Worm (Caenorhabditis elegans): ENCODE data around the gene R07C12.1.
"Not testable (repeated sequence)": the region's sequence is repeated elsewhere in the genome, so short reads cannot be mapped to it uniquely, and the experiment has no call there.

The R07C12.1 gene

DNA sequence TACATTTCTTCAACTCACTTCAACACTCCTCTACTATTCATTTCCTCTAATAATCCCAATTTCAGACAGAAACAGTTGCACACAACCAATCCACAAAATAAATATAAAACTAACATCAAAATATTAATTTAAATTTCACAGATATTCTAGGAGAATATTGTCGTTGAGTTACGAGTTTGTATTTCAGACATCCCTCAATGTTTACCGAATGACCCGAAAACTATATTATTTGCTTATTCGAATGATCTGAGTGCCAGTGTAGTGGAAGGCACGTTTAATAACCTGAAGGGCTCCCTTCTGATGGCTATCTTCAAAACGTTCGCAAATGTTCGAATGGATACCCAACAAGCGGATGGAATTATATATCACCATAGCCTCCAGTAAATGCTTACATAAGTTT, 7.5 kb upstream of the R07C12.1 start, which contains the start of gene R07C12.3:
Gene R07C12.3 (plus strand): TSS at position 301 of the 400 bp plus-strand sequence.
- no peak for TF ChIP-seq unc-62 (GFP tag; optimal IDR thresholded peaks at IDR 0.05)

DNA sequence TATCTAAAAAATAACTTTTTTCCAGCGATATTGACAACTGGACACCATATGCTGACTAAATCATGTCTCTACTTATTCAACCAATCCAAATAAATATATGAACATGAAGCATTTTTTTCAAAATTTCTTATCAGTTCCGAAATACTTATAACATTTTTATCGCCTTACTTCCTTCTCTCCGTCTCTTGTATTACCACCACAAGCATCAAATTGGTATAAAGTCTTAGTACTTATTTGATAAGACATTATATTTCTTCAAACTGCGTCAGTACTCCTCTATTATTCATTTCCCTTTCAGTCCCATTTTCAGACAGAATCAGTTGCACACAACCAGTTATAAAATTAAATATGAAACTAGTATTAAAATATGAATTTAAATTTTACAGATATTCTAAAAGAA, 4.4 kb upstream of the R07C12.1 start:
- TF ChIP-seq unc-62 (GFP tag; optimal IDR thresholded peaks at IDR 0.05) = no peak

DNA sequence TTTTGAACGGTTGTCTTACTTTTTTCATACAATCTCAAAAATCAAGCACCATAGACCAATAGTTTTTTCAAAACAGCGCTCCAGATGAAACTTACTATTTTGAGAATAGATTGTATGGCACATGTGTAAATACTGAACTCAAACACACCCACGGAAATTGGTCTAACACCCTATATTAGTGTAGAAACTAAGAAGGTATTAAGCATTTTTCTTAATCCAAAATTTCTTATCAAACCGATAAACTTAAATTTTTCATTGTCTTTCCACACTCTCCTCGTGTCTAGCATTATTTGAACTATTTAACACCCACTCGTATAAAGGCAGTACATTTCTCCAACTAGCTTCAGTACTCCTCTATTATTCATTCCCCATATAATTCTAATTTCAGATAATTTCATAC, 2.1 kb upstream of the R07C12.1 start:
- TF ChIP-seq unc-62 (GFP tag; optimal IDR thresholded peaks at IDR 0.05) = no peak

DNA sequence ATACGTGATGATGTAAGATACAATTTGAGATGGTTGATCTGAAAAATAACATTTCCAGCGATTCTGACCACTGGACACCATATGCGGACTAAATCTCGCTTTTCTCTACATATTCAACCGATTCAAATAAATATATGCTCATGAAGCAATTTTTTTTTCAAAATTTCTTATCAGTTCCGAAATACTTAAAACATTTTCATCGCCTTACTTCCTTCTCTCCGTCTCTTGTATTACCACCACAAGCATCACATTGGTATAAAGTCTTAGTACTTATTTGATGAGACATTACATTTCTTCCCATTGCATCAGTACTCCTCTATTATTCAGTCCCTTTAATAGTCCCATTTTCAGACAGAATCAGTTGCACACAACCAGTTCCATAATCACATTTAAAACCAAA, 2.4 kb downstream of the R07C12.1 start, which contains the start of gene K08D10.14:
Gene K08D10.14 (plus strand): TSS at position 301 of the 400 bp plus-strand sequence.
- TF ChIP-seq unc-62 (GFP tag; optimal IDR thresholded peaks at IDR 0.05) = no peak

DNA sequence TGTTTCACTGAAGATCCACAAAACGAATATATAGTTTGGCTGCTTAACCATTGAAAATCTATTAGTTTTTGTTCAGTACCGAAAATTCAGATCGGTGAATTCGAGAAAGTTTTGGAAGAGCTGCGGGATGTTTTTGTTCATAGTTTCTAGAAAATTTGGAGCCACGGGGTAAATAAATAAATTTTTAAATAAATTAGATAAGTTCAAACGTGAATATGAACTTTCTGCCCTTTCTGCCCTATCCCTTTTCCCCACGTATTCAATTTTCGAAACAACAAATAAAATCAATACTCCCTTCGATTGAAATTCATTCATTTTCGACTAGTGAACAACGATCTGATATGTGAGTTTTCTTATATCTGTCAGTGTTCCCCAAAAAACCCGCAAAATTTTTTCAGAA, 9.9 kb downstream of the R07C12.1 start, which contains the start of gene scrm-5:
Gene scrm-5 (plus strand): TSS at position 301 of the 400 bp plus-strand sequence.
- TF ChIP-seq unc-62 (GFP tag; optimal IDR thresholded peaks at IDR 0.05) = no peak

DNA sequence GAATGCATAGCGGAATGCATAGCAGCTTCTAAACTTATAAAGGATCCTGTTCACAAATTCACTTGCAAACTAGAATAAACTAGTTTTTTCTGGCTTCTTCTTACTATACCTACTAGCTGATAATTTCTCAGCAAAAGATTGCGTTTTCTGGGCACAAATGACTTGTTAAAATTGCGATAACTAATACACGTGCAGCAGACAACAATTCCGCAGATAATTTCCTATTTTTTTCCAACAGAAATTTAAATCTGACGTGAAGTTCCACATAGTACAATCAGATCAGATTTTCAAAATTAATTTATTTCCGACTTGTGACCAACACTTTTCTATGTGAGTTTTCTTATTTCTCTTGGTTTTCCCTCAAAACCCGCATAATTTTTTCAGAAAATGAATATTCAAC, 12.1 kb downstream of the R07C12.1 start, which contains the start of gene scrm-8:
Gene scrm-8 (plus strand): TSS at position 301 of the 400 bp plus-strand sequence.
- no peak for TF ChIP-seq unc-62 (GFP tag; optimal IDR thresholded peaks at IDR 0.05)

DNA sequence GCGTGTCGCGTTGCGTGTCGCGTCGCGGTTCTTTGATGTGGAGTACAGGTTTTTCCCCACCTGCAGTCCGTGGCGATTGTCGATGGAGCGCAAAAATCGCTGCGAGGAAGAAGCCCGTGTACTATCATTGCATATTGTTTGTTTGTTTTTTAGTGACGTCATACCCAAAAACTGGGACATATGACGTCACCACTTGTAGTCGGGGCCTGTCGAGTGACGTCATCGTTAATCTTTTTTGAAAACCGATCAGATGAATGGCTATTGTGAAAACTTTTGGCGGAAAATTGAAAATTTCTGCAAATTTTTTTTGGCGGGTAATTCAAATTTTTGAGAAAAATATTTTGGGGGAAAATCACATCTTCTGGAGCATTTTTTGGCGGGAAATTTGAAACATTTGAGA, 15.0 kb downstream of the R07C12.1 start:
- no peak for TF ChIP-seq unc-62 (GFP tag; optimal IDR thresholded peaks at IDR 0.05)

DNA sequence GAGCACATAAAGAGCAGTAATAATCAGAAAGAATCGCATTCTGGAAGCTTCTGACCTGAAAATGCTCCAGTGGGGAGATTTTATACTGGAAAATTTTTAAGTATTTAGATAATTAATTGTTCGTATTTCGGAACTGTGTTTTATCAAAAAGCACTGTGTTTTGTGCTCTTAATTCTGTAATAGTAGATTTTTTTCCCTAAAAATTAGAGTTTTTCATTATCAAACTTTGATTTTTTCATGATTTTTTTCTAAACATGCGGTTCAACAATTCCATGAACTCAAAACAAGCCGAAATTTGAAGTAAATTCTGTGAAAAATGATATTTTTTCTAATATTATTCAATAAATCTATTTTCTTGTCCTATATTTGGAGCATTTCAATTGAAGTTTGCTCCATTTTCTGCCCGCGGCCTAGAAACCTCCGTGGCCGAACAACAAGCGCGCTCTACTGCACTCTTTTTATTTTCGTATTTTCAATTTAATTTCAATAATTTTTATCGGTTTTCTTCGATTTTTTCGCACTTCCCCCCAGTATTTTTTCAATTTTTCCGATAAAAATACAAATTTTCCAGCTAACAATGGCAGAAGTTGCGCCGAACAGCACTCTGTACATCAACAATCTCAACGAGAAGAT, 19.4 kb downstream of the R07C12.1 start, which contains the start of the genes K08D10.13 and rnp-2:
Gene K08D10.13 (minus strand): TSS at position 51 of the 633 bp plus-strand sequence.
Gene rnp-2 (plus strand): TSS at position 546 of the 633 bp plus-strand sequence.
- TF ChIP-seq unc-62 (GFP tag; optimal IDR thresholded peaks at IDR 0.05) = no peak

DNA sequence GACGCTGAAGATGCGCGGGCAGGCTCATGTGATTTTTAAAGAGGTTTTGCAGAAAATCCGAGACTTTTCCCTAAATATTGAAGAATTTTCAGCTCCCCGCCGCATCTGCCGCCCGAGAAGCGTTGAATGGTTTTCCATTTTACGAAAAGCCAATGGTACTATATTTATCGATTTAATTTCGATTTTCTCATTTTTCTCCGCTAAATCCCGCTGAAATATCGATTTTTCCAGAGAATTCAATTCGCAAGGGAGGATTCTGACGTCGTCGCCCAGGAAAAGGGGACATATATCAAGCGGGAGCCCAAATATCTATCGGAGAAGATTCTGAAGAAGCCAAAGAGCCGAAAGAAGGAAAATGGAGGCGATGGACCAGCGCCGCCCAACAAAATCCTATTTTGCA, 20.0 kb downstream of the R07C12.1 start:
- no peak for TF ChIP-seq unc-62 (GFP tag; optimal IDR thresholded peaks at IDR 0.05)

DNA sequence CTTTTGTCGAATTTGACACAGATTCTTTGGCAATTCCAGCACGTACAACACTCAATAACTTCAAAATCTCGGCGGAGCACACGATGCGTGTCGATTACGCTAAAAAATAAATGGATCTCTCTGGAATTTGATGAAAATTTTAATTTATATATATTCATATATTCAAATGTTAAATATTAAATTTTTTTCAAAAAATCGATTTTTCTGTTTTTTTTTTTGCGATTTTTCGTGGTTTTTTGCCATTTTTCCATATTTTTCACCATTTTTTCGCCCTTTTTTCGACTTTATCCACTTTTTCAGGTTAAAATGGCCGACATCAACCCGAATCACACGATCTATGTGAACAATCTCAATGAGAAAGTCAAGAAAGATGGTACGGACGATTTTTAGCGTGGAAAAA, 21.5 kb downstream of the R07C12.1 start, which contains the start of gene rnp-3:
Gene rnp-3 (plus strand): TSS at position 301 of the 400 bp plus-strand sequence.
- no peak for TF ChIP-seq unc-62 (GFP tag; optimal IDR thresholded peaks at IDR 0.05)

DNA sequence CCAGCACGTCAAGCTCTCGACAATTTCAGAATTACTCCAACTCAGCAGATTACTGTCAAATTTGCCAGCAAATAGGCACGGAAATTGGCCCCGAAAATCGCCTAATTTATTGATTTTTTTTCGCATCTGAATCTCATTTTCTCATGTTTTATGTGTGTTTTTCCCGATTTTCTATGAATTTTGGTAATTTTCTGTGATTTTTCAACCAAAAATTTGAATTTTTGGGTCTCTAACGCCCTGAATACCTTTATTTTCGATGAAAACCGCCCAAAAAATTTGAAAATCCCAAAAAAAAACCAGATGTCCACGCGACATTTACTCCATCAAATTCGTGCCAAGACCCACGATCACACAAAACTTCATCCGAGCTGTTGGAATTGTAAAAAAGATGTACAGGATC, 23.8 kb downstream of the R07C12.1 start, which contains the start of gene dnj-15:
Gene dnj-15 (plus strand): TSS at position 301 of the 400 bp plus-strand sequence.
- no peak for TF ChIP-seq unc-62 (GFP tag; optimal IDR thresholded peaks at IDR 0.05)

DNA sequence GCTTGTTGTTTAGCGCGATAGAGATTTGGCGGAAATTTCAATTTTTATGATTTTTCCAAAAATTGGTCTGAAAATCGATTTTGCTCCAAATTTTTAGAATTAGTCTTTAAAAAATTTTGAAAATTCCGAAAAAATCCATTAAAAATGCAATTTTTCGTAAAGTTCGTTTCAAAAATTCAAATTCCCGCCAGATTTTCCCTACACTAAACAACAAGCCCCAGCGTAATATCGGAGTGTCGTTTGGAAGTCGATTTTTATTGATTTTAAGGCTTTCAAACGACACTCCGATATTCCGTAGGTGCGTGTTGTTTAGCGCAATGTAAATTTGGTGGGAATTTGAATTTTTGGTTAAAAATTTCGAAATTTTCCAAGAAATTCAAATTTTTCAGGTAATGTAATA, 24.4 kb downstream of the R07C12.1 start:
- TF ChIP-seq unc-62 (GFP tag; optimal IDR thresholded peaks at IDR 0.05) = no peak

DNA sequence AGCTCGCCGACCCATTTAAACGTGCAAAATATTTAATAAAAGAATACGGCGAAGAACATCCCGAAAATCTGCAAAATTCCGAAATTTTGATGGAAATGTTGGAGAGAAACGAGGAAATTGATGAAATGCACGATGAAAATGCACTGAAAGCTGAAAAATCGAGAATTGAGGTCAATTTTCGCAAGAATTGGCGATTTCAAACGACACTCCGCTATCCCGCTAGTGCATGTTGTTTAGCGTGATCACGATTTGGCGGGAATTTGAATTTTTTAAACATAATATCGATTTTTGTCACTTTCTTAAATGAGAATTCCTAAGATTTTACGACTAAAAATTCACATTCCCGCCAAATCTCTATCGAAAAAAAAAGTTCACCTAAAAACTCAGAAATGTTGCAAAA, 25.3 kb downstream of the R07C12.1 start:
- no peak for TF ChIP-seq unc-62 (GFP tag; optimal IDR thresholded peaks at IDR 0.05)

DNA sequence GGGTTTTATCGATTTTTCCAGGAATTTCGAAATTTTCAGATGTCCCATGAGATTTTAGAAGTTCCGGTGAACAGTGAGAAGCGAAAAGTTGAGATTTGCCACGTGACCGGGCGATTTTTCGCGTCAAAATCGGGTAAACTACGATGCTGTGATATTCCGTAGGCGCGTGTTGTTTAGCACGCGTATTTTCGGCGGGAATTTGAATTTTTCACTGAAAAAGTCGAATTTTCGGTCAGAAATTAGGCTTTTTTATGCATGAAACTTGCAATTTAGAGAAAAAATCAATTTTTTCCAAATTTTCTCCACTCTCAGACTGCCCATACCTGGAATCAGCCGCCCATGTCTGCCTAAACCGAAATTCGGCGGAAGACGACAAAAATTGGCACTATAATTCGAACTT, 26.2 kb downstream of the R07C12.1 start, which contains the start of gene tsen-34:
Gene tsen-34 (plus strand): TSS at position 34 of the 400 bp plus-strand sequence.
- TF ChIP-seq unc-62 (GFP tag; optimal IDR thresholded peaks at IDR 0.05) = no peak

DNA sequence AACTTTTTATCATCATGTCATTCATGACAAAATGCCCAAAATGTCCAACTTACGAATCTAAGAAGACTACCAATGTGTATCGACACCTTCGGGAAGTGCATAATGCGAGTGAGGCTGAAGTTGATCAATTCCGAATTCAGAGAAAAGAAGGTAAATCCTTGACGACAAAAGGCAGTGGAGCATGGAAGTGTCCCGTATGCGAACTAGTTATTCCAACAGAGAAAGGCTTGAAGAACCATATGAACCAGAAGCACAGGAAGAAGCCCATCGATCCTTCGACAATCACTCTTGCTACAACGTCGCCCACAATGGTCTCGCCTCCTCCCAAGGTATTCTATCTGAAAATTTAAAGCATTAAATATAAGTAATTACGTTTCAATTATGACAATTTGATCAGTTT, 33.8 kb downstream of the R07C12.1 start, which contains the start of gene K08D10.11:
Gene K08D10.11 (minus strand): TSS at position 101 of the 400 bp plus-strand sequence.
- TF ChIP-seq unc-62 (GFP tag; optimal IDR thresholded peaks at IDR 0.05) = not testable (repeated sequence)

DNA sequence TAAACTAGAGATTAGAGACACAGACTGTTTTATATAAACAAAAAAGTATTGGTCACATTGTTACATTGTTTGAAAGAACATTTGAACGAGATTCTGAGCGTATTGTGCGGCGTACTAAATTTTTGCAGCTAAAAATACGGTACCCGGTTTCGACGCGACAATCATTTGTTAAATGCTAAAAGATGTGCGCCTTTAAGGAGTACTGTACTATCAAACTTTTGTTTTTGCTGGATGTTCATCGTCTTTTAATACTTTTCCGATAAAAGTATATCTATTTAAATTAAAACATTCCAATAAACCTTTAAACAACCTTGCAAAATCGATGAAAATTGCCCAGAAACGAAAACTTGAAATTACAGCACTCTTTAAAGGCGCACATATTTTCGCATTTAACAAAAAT, 44.5 kb downstream of the R07C12.1 start, which contains the start of gene K06B9.6:
Gene K06B9.6 (minus strand): TSS at position 101 of the 400 bp plus-strand sequence.
- TF ChIP-seq unc-62 (GFP tag; optimal IDR thresholded peaks at IDR 0.05) = not testable (repeated sequence)

DNA sequence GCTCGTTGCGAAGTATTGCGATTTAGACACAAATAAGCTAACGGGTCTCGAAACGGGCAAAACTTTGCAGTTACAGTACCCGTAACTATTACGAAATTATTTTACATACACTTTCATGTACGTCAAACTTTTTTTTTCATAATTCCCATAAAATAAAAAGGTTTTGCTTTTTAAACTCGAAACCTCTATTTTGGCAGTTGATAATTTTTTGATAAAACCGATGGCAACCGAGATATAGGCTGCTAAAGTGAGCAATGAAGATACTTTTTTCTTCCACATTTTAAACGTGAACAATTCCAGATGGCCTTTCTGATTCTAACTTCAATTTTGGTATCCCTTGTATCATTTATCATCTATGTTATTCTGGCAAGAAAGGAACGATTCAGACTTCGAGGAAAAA, 44.9 kb downstream of the R07C12.1 start, which contains the start of gene cyp-25A6:
Gene cyp-25A6 (plus strand): TSS at position 301 of the 400 bp plus-strand sequence.
- TF ChIP-seq unc-62 (GFP tag; optimal IDR thresholded peaks at IDR 0.05) = not testable (repeated sequence)

Data from whole organism, dauer.